Worm (Caenorhabditis elegans): ENCODE data around the gene let-418.

let-418 gene

ce11 chrV:5805467-5805866, 21.2 kb upstream of the let-418 start, which contains the start of gene ZC250.5:
Gene ZC250.5, plus strand, starts transcription at chrV:5805767.
- TF ChIP-seq ceh-16 (tag; optimal IDR thresholded peaks at IDR 0.05) (no peak), zag-1 (tag; optimal IDR thresholded peaks at IDR 0.05) (no peak), egl-27 (tag; optimal IDR thresholded peaks at IDR 0.05) (no peak), elt-2 (tag; optimal IDR thresholded peaks at IDR 0.05) (no peak), ceh-28 (tag; optimal IDR thresholded peaks at IDR 0.05) (no peak), tbx-2 (tag; optimal IDR thresholded peaks at IDR 0.05) (no peak), lsy-12 (tag; optimal IDR thresholded peaks at IDR 0.05) (no peak), hmg-11 (tag; optimal IDR thresholded peaks at IDR 0.05) (no peak), nhr-77 (tag; optimal IDR thresholded peaks at IDR 0.05) (no peak), ama-1 (optimal IDR thresholded peaks at IDR 0.05) (no peak), ceh-82 (tag; optimal IDR thresholded peaks at IDR 0.05) (no peak), egl-5 (tag; optimal IDR thresholded peaks at IDR 0.05) (no peak), fkh-10 (GFP tag; optimal IDR thresholded peaks at IDR 0.05) (no peak), fkh-2 (tag; optimal IDR thresholded peaks at IDR 0.05) (no peak), ceh-9 (tag; optimal IDR thresholded peaks at IDR 0.05) (no peak), nfya-1 (tag; optimal IDR thresholded peaks at IDR 0.05; ENCODE audit: insufficient read depth) (no peak), skn-1 (tag; optimal IDR thresholded peaks at IDR 0.05) (no peak)

ce11 chrV:5813060-5813659, 13.5 kb upstream of the let-418 start, which contains the start of gene ZC250.4:
Gene ZC250.4, minus strand, starts transcription at chrV:5813137.
- TF ChIP-seq pha-4 (tag; optimal IDR thresholded peaks at IDR 0.05): no peak
- peak; percentile 82 for TF ChIP-seq elt-2 (tag; optimal IDR thresholded peaks at IDR 0.05)

- TF ChIP-seq fkh-10 (GFP tag; optimal IDR thresholded peaks at IDR 0.05): no peak
- TF ChIP-seq elt-1 (tag; optimal IDR thresholded peaks at IDR 0.05): no peak
- no peak for TF ChIP-seq nhr-77 (tag; optimal IDR thresholded peaks at IDR 0.05)
- TF ChIP-seq elt-2 (tag; optimal IDR thresholded peaks at IDR 0.05): peak; percentile 81
Measured at ce11 chrV:5816470-5817061, 10.1 kb upstream of the let-418 start.

ce11 chrV:5819903-5820302, 6.7 kb upstream of the let-418 start:
- TF ChIP-seq pqm-1 (tag; optimal IDR thresholded peaks at IDR 0.05) (peak; percentile 58), elt-2 (tag; optimal IDR thresholded peaks at IDR 0.05) (peak; percentile 75), skn-1 (tag; optimal IDR thresholded peaks at IDR 0.05) (no peak), nhr-77 (tag; optimal IDR thresholded peaks at IDR 0.05) (no peak), ceh-28 (tag; optimal IDR thresholded peaks at IDR 0.05) (no peak)

ce11 chrV:5820401-5820800, 6.2 kb upstream of the let-418 start:
- TF ChIP-seq egl-5 (tag; optimal IDR thresholded peaks at IDR 0.05): no peak
- TF ChIP-seq ceh-28 (tag; optimal IDR thresholded peaks at IDR 0.05): no peak
- no peak for TF ChIP-seq nhr-23 (tag; optimal IDR thresholded peaks at IDR 0.05)
- TF ChIP-seq elt-1 (tag; optimal IDR thresholded peaks at IDR 0.05): no peak
- no peak for TF ChIP-seq eor-1 (tag; optimal IDR thresholded peaks at IDR 0.05)
- TF ChIP-seq elt-3 (tag; optimal IDR thresholded peaks at IDR 0.05): no peak
- TF ChIP-seq zag-1 (tag; optimal IDR thresholded peaks at IDR 0.05): no peak
- no peak for TF ChIP-seq ama-1 (optimal IDR thresholded peaks at IDR 0.05)
- no peak for TF ChIP-seq ZK546.5 (tag; optimal IDR thresholded peaks at IDR 0.05)
- no peak for TF ChIP-seq nhr-12 (tag; optimal IDR thresholded peaks at IDR 0.05)
- no peak for TF ChIP-seq pqm-1 (tag; optimal IDR thresholded peaks at IDR 0.05)
- no peak for TF ChIP-seq nhr-25 (tag; optimal IDR thresholded peaks at IDR 0.05)
- no peak for TF ChIP-seq skn-1 (tag; optimal IDR thresholded peaks at IDR 0.05)
- TF ChIP-seq nhr-28 (tag; optimal IDR thresholded peaks at IDR 0.05): no peak
- TF ChIP-seq mdl-1 (tag; optimal IDR thresholded peaks at IDR 0.05): no peak

DNA sequence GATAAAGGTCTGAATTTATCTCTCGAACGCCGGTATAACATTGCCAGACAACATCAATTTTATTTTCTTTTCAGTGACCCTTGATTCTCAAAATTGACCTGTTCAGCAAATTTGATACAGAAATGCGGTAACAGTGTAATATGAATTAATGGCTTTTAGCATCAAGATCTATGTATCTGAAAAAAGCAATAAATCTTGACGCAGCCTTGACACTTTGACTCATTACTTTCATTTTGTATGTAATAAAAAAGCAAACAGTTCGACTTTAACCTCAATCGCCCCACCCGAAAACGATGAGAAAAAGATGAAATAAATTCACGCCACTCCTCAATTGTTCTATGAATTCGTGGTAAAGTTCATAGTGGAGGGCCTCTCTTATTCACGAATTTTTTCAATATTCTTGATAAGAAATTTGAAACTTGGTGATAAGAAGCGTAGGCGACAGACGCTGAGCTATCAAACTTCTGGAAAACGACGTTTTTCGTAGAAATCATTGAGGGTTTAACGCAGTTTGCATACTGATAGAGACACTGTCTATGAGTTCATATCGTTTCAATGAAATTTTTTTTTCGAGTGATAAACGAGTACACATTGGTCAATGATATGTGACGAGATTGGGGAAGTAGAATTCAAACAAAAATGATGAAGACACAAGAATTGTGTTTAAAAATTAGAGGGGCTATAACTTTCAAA, 5.0 kb upstream of the let-418 start:
- peak; percentile 89 for TF ChIP-seq pqm-1 (tag; optimal IDR thresholded peaks at IDR 0.05)
- peak; percentile 73 for TF ChIP-seq nhr-25 (tag; optimal IDR thresholded peaks at IDR 0.05)
- no peak for TF ChIP-seq nhr-76 (tag; optimal IDR thresholded peaks at IDR 0.05)
- TF ChIP-seq ceh-28 (tag; optimal IDR thresholded peaks at IDR 0.05): peak; percentile 28
- no peak for TF ChIP-seq fos-1 (tag; optimal IDR thresholded peaks at IDR 0.05)
- TF ChIP-seq ceh-16 (tag; optimal IDR thresholded peaks at IDR 0.05): no peak
- TF ChIP-seq nhr-28 (tag; optimal IDR thresholded peaks at IDR 0.05): no peak
- TF ChIP-seq ZK546.5 (tag; optimal IDR thresholded peaks at IDR 0.05): no peak
- peak; percentile 92 for TF ChIP-seq elt-2 (tag; optimal IDR thresholded peaks at IDR 0.05)
- peak; percentile 67 for TF ChIP-seq nhr-23 (tag; optimal IDR thresholded peaks at IDR 0.05)
